Worm (Caenorhabditis elegans) whole organism, L4 larva: ENCODE measurements around the gene best-1.

Experiments
- D1046.2 ChIP-seq: fragments of 200-800 bp; sonication (Bioruptor generic); IDR thresholded peaks from 2 replicates; pipeline ENCODE4 v1.3.6; 2022; ENCODE audit warnings: missing genetic modification characterization, missing compliant biosample characterization
- F10B5.3 ChIP-seq: sonication (generic microtip); optimal IDR thresholded peaks from 2 replicates; lab custom pipeline; 2016; ENCODE audit warnings: mild to moderate bottlenecking, missing genetic modification characterization, missing compliant biosample characterization
- F26F4.8 ChIP-seq: fragments of 200-800 bp; sonication (Bioruptor generic); conservative IDR thresholded peaks from 2 replicates; pipeline ENCODE4 v1.3.6; 2022; ENCODE audit warnings: missing genetic modification characterization, missing compliant biosample characterization
- Y48G9A.11 ChIP-seq: fragments of 200-800 bp; sonication (Bioruptor generic); IDR thresholded peaks from 2 replicates; pipeline ENCODE4 v1.3.6; 2022; ENCODE audit warnings: missing genetic modification reagents, missing genetic modification characterization, missing compliant biosample characterization
- ZK337.2 ChIP-seq: fragments of 200-800 bp; sonication (Bioruptor generic); IDR thresholded peaks from 2 replicates; pipeline ENCODE4 v1.3.6; 2022; ENCODE audit warnings: missing genetic modification reagents, missing genetic modification characterization, missing compliant biosample characterization
- aha-1 ChIP-seq: fragments of 150-350 bp; peaks from one replicate; lab custom pipeline; 2014; ENCODE audit warnings: missing biosample characterization, missing genetic modification characterization
- ama-1 ChIP-seq: fragments of 150-350 bp; optimal IDR thresholded peaks from 2 replicates; lab custom pipeline; 2014; ENCODE audit warnings: inconsistent platforms, mixed read lengths
- attf-4 ChIP-seq: sonication (generic microtip); optimal IDR thresholded peaks from 3 replicates; lab custom pipeline; 2017; ENCODE audit warnings: missing biosample characterization, missing genetic modification characterization
- ceh-20 ChIP-seq: fragments of 200-800 bp; sonication (Bioruptor generic); IDR thresholded peaks from 2 replicates; pipeline ENCODE4 v1.3.6; 2022; ENCODE audit warnings: missing genetic modification reagents, missing genetic modification characterization, missing compliant biosample characterization
- ceh-44 ChIP-seq: fragments of 200-800 bp; sonication (Bioruptor generic); IDR thresholded peaks from 2 replicates; pipeline ENCODE4 v1.3.6; 2022; ENCODE audit warnings: missing genetic modification reagents, missing genetic modification characterization, missing compliant biosample characterization
- cey-2 ChIP-seq: sonication (generic microtip); optimal IDR thresholded peaks from 3 replicates; lab custom pipeline; 2017; ENCODE audit warnings: missing genetic modification characterization, mild to moderate bottlenecking, missing compliant biosample characterization, antibody characterized with exemption, borderline replicate concordance; ENCODE audit not compliant: insufficient read depth
- ctbp-1 ChIP-seq: fragments of 200-800 bp; sonication (Bioruptor generic); IDR thresholded peaks from 2 replicates; pipeline ENCODE4 v1.3.6; 2022; ENCODE audit warnings: missing genetic modification reagents, missing genetic modification characterization, missing compliant biosample characterization
- daf-8 ChIP-seq: fragments of 200-800 bp; sonication (Bioruptor generic); IDR thresholded peaks from 2 replicates; pipeline ENCODE4 v1.3.6; 2022; ENCODE audit warnings: missing genetic modification characterization, missing compliant biosample characterization
- dmd-6 ChIP-seq: fragments of 200-800 bp; sonication (Bioruptor generic); IDR thresholded peaks from 2 replicates; pipeline ENCODE4 v1.3.6; 2022; ENCODE audit warnings: missing genetic modification reagents, missing genetic modification characterization, missing compliant biosample characterization
- dmd-8 ChIP-seq: fragments of 200-800 bp; sonication (Bioruptor generic); IDR thresholded peaks from 2 replicates; pipeline ENCODE4 v1.3.6; 2022; ENCODE audit warnings: missing genetic modification characterization, missing compliant biosample characterization
- dmd-9 ChIP-seq: fragments of 200-800 bp; sonication (Bioruptor generic); IDR thresholded peaks from 2 replicates; pipeline ENCODE4 v1.3.6; 2022; ENCODE audit warnings: missing genetic modification reagents, missing genetic modification characterization, missing compliant biosample characterization
- dpl-1 ChIP-seq: fragments of 150-350 bp; optimal IDR thresholded peaks from 2 replicates; lab custom pipeline; 2014; ENCODE audit warnings: missing biosample characterization, missing genetic modification reagents, missing genetic modification characterization
- dve-1 ChIP-seq: sonication (generic microtip); optimal IDR thresholded peaks from 2 replicates; lab custom pipeline; 2017; ENCODE audit warnings: antibody characterized with exemption, mild to moderate bottlenecking, missing genetic modification characterization, missing compliant biosample characterization; ENCODE audit not compliant: insufficient read depth
- egl-43 ChIP-seq: fragments of 200-800 bp; sonication (Bioruptor generic); IDR thresholded peaks from 2 replicates; pipeline ENCODE4 v1.3.6; 2022; ENCODE audit warnings: missing genetic modification reagents, missing genetic modification characterization, missing compliant biosample characterization
- fkh-10 ChIP-seq: fragments of 150-350 bp; optimal IDR thresholded peaks from 2 replicates; lab custom pipeline; 2014; ENCODE audit warnings: missing biosample characterization, missing genetic modification reagents, missing genetic modification characterization
- hif-1 ChIP-seq, 2 experiments: sonication (generic microtip); optimal IDR thresholded peaks; 2 replicates each; lab custom pipeline; 2016 to 2017; ENCODE audit warnings: missing compliant biosample characterization in 2 of 2, missing genetic modification characterization in 2 of 2, missing genetic modification reagents in 2 of 2, missing genotype in 2 of 2, mild to moderate bottlenecking in 1 of 2
- hlh-11 ChIP-seq: fragments of 200-800 bp; sonication (Bioruptor generic); optimal IDR thresholded peaks from 2 replicates; lab custom pipeline; 2018; ENCODE audit warnings: mild to moderate bottlenecking, missing genetic modification characterization, missing compliant biosample characterization
- hlh-30 ChIP-seq: sonication (generic microtip); optimal IDR thresholded peaks from 2 replicates; lab custom pipeline; 2017; ENCODE audit warnings: antibody characterized with exemption, mild to moderate bottlenecking, missing genetic modification characterization, missing compliant biosample characterization; ENCODE audit not compliant: insufficient read depth
- madf-5 ChIP-seq, 2 experiments: fragments of 200-800 bp; sonication (Bioruptor generic); IDR thresholded peaks; 2 replicates each; pipeline ENCODE4 v1.3.6; 2022; ENCODE audit warnings: missing compliant biosample characterization in 2 of 2, missing genetic modification characterization in 2 of 2
- madf-9 ChIP-seq: fragments of 200-800 bp; sonication (Bioruptor generic); conservative IDR thresholded peaks from 2 replicates; pipeline ENCODE4 v1.3.6; 2022; ENCODE audit warnings: missing genetic modification reagents, missing genetic modification characterization, missing compliant biosample characterization
- mdl-1 ChIP-seq, 2 experiments: fragments of 150-350 bp in 1 of 2; sonication (generic microtip) in 1 of 2; optimal IDR thresholded peaks; 2 replicates each; lab custom pipeline; 2014 to 2017; ENCODE audit warnings: missing biosample characterization in 2 of 2, missing genetic modification characterization in 2 of 2
- mes-2 ChIP-seq: sonication (generic microtip); optimal IDR thresholded peaks from 2 replicates; lab custom pipeline; 2016; ENCODE audit warnings: missing genotype, mild to moderate bottlenecking, missing genetic modification characterization, missing compliant biosample characterization; ENCODE audit not compliant: poor library complexity, severe bottlenecking
- mxl-3 ChIP-seq: fragments of 200-800 bp; sonication (Bioruptor generic); optimal IDR thresholded peaks from 2 replicates; lab custom pipeline; 2018; ENCODE audit warnings: mild to moderate bottlenecking, missing genetic modification characterization, missing compliant biosample characterization
- nhr-11 ChIP-seq: fragments of 150-350 bp; optimal IDR thresholded peaks from 2 replicates; lab custom pipeline; 2014; ENCODE audit warnings: missing biosample characterization, missing genetic modification characterization
- nhr-111 ChIP-seq: fragments of 200-800 bp; sonication (Bioruptor generic); optimal IDR thresholded peaks from 2 replicates; lab custom pipeline; 2018; ENCODE audit warnings: mild to moderate bottlenecking, missing genetic modification characterization, missing compliant biosample characterization
- nhr-237 ChIP-seq: sonication (generic microtip); optimal IDR thresholded peaks from 2 replicates; lab custom pipeline; 2017; ENCODE audit warnings: missing biosample characterization, missing genetic modification characterization
- nhr-25 ChIP-seq: sonication (generic microtip); optimal IDR thresholded peaks from 2 replicates; lab custom pipeline; 2017; ENCODE audit warnings: missing genetic modification characterization, mild to moderate bottlenecking, missing compliant biosample characterization, antibody characterized with exemption, moderate library complexity, borderline replicate concordance; ENCODE audit not compliant: insufficient read depth
- nhr-28 ChIP-seq: fragments of 150-350 bp; optimal IDR thresholded peaks from 2 replicates; lab custom pipeline; 2014; ENCODE audit warnings: missing biosample characterization, missing genetic modification characterization
- nhr-6 ChIP-seq: fragments of 150-350 bp; optimal IDR thresholded peaks from 2 replicates; lab custom pipeline; 2014; ENCODE audit warnings: missing biosample characterization, missing genetic modification characterization
- nhr-76 ChIP-seq: fragments of 150-350 bp; optimal IDR thresholded peaks from 2 replicates; lab custom pipeline; 2014; ENCODE audit warnings: missing biosample characterization, missing genetic modification characterization
- saeg-2 ChIP-seq: fragments of 200-800 bp; sonication (Bioruptor generic); IDR thresholded peaks from 2 replicates; pipeline ENCODE4 v1.3.6; 2022; ENCODE audit warnings: missing genetic modification reagents, missing genetic modification characterization, missing compliant biosample characterization
- set-16 ChIP-seq: fragments of 200-800 bp; sonication (Bioruptor generic); IDR thresholded peaks from 2 replicates; pipeline ENCODE4 v1.3.6; 2022; ENCODE audit warnings: missing genetic modification reagents, missing genetic modification characterization, missing compliant biosample characterization
- spr-1 ChIP-seq: sonication (generic microtip); optimal IDR thresholded peaks from 2 replicates; lab custom pipeline; 2016; ENCODE audit warnings: mild to moderate bottlenecking, missing genetic modification characterization, missing compliant biosample characterization
- spr-3 ChIP-seq: fragments of 200-800 bp; sonication (Bioruptor generic); optimal IDR thresholded peaks from 2 replicates; lab custom pipeline; 2018; ENCODE audit warnings: mild to moderate bottlenecking, missing genetic modification characterization, missing compliant biosample characterization
- unc-130 ChIP-seq: sonication (generic microtip); optimal IDR thresholded peaks from 2 replicates; lab custom pipeline; 2016; ENCODE audit warnings: missing genetic modification reagents, missing genetic modification characterization, missing compliant biosample characterization
- unc-39 ChIP-seq: sonication (generic microtip); optimal IDR thresholded peaks from 2 replicates; lab custom pipeline; 2017; ENCODE audit warnings: missing biosample characterization, missing genetic modification characterization
- unc-62 ChIP-seq, 3 experiments: fragments of 150-350 bp in 1 of 3; sonication (generic microtip); optimal IDR thresholded peaks in 2 of 3; peaks in 1 of 3; 1 replicate in 1 of 3; 2 replicates in 2 of 3; lab custom pipeline; 2014 to 2017; ENCODE audit warnings: missing biosample characterization in 3 of 3, missing genetic modification characterization in 3 of 3, missing genetic modification reagents in 3 of 3, missing genotype in 1 of 3
- ztf-11 ChIP-seq: fragments of 150-350 bp; optimal IDR thresholded peaks from 2 replicates; lab custom pipeline; 2014; ENCODE audit warnings: missing biosample characterization, missing genetic modification characterization

best-1 gene

DNA sequence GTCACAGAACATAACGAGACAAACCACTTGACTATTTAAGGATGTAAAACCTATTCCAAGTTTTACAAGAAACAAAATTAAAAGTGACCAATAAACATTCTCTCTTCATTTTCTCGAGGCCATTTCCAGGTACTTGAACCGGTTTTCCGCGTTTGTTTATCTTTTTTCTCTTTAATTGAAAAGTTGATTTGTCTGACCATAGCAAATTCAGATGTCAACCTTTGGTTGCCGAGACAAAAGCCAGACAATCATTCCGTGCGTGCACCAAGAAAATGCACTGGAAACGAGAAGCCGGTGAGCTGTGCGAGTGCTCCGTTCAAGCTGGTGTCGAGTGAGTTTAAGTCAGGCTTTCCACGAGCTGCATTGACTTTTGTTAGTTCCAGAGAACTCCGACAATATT lies 27.5 kb downstream of the best-1 start:
- TF ChIP-seq egl-43 (GFP tag; lab: Robert Waterston, UW) (0 out of 2 replicates have a peak, but pooled peaks have one; percentile 40), hlh-11 (tag; lab: Kevin White, UChicago) (no peak), spr-1 (tag; lab: Kevin White, UChicago) (no peak), ama-1 (lab: Kevin White, UChicago) (peak; percentile 39), D1046.2 (GFP tag; lab: Robert Waterston, UW) (0 out of 2 replicates have a peak, but pooled peaks have one; percentile 17), ztf-11 (tag; lab: Kevin White, UChicago) (no peak), ctbp-1 (GFP tag; lab: Robert Waterston, UW) (0 out of 2 replicates have a peak, but pooled peaks have one; percentile 31), nhr-25 (tag; lab: Kevin White, UChicago) (no peak), nhr-237 (no peak), nhr-76 (tag; lab: Kevin White, UChicago) (no peak), aha-1 (no peak), daf-8 (GFP tag; lab: Robert Waterston, UW) (no peak), Y48G9A.11 (no peak), ceh-20 (GFP tag; lab: Robert Waterston, UW) (0 out of 2 replicates have a peak, but pooled peaks have one; percentile 21), unc-62 (GFP tag; optimal IDR thresholded peaks at IDR 0.05 in 1 of 2; lab: Kevin White, UChicago) (peak in 1 of 2 experiments; percentile 98), unc-62 (tag; optimal IDR thresholded peaks at IDR 0.05; lab: Kevin White, UChicago) (no peak)

DNA sequence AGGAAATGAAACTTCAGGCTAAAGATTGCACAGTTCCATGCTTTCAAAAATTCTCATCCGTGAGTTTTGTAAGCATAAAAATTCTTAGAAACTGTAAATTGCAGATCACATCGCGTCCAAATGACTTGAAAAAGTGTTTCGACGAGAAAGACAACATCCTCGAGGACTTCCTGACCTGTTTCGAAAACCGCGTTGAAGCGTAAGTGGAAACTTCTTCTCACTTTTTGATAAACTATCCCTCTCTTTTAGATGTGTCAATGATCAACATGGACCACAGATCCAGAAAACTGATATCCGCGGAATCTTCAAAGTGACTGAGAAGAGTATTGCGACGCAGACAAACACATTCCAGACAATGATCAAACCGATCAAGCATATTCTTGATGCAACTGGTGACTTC lies 28.7 kb downstream of the best-1 start:
- TF ChIP-seq dpl-1 (GFP tag; lab: Kevin White, UChicago) (no peak), nhr-25 (tag; lab: Kevin White, UChicago) (peak; percentile 8), unc-62 (GFP tag; optimal IDR thresholded peaks at IDR 0.05 in 1 of 2; lab: Kevin White, UChicago) (peak in 1 of 2 experiments; percentile 94), unc-62 (tag; optimal IDR thresholded peaks at IDR 0.05; lab: Kevin White, UChicago) (no peak), aha-1 (peak; percentile 9)

DNA sequence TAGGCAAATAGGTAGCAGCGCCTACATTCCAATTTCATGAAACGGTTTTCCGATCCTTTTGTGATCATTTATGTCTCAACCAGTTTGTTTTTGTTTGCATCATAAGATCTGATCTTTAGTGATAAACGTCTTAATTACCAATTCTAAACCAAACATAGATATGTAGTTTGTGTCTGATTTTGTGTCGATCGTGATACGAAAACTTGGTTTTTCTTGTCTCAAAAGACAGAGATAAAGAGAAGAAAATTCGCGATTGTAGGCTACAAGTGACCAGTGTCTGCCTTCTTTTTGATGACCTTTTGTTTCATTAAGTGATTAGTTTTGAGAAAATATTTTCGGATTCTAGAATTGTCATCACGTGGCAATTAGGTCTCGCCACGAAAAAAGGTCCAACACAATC lies 29.4 kb downstream of the best-1 start:
- TF ChIP-seq unc-130 (GFP tag; lab: Kevin White, UChicago) = no peak
- TF ChIP-seq hlh-11 (tag; lab: Kevin White, UChicago) = peak; percentile 20
- TF ChIP-seq mes-2 (tag; lab: Kevin White, UChicago) = no peak
- no peak for TF ChIP-seq cey-2 (tag; lab: Kevin White, UChicago)
- peak; percentile 92 for TF ChIP-seq nhr-28 (tag; lab: Kevin White, UChicago)
- TF ChIP-seq F10B5.3 = no peak
- TF ChIP-seq nhr-11 (tag; lab: Kevin White, UChicago) = peak; percentile 89
- TF ChIP-seq ZK337.2 (GFP tag; lab: Robert Waterston, UW) = no peak
- TF ChIP-seq attf-4 (tag; lab: Kevin White, UChicago) = no peak
- TF ChIP-seq nhr-6 (tag; lab: Kevin White, UChicago) = no peak
- TF ChIP-seq set-16 (GFP tag; lab: Robert Waterston, UW) = no peak
- no peak for TF ChIP-seq nhr-111 (GFP tag; lab: Kevin White, UChicago)
- TF ChIP-seq F26F4.8 (GFP tag; lab: Robert Waterston, UW) = no peak
- no peak for TF ChIP-seq madf-9 (GFP tag; lab: Robert Waterston, UW)
- TF ChIP-seq mxl-3 = no peak
- peak in 1 of 2 experiments; percentile 5 for TF ChIP-seq mdl-1 (tag; optimal IDR thresholded peaks at IDR 0.05; lab: Kevin White, UChicago)
- no peak for TF ChIP-seq dmd-9 (GFP tag; lab: Robert Waterston, UW)

DNA sequence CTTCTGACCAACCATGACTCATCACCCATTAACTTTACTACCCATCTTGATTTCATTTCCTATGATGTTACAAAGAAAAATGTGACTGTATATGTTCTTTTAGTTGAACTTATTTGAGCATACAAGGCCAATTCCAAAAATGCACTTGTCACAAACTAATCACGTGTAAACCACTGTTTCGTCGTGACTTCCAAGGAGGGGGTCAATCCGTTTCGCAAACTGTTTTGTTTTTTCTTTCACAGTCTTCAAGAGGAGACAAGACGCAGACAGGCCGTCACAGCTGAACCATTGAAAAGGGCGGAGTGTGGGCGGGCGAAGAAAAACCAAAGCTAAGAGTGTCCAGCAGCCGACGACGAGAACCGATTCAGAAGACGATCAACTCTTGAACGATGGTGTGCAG lies 30.5 kb downstream of the best-1 start, which contains the start of gene C39E9.8:
TSS of gene C39E9.8 (plus strand) at position 328 of the 400 bp plus-strand sequence.
- TF ChIP-seq dmd-6 (GFP tag; lab: Robert Waterston, UW) = no peak
- TF ChIP-seq madf-5 (GFP tag; IDR thresholded peaks at IDR 0.05; lab: Robert Waterston, UW) = no peak
- peak; percentile 76 for TF ChIP-seq nhr-28 (tag; lab: Kevin White, UChicago)
- no peak for TF ChIP-seq spr-1 (tag; lab: Kevin White, UChicago)
- no peak for TF ChIP-seq fkh-10
- peak in 1 of 2 experiments; percentile 28 for TF ChIP-seq mdl-1 (tag; optimal IDR thresholded peaks at IDR 0.05; lab: Kevin White, UChicago)
- no peak for TF ChIP-seq ceh-44 (GFP tag; lab: Robert Waterston, UW)
- no peak for TF ChIP-seq F26F4.8 (GFP tag; lab: Robert Waterston, UW)
- peak; percentile 21 for TF ChIP-seq dve-1 (tag; lab: Kevin White, UChicago)
- no peak for TF ChIP-seq hif-1 (tag; optimal IDR thresholded peaks at IDR 0.05; lab: Kevin White, UChicago)
- no peak for TF ChIP-seq spr-3 (GFP tag; lab: Kevin White, UChicago)
- TF ChIP-seq cey-2 (tag; lab: Kevin White, UChicago) = peak; percentile 80
- TF ChIP-seq unc-39 (tag; lab: Kevin White, UChicago) = no peak
- TF ChIP-seq mxl-3 = peak; percentile 60
- TF ChIP-seq saeg-2 (GFP tag; lab: Robert Waterston, UW) = no peak
- TF ChIP-seq hlh-30 (tag; lab: Kevin White, UChicago) = peak; percentile 55
- no peak for TF ChIP-seq nhr-237
- TF ChIP-seq hlh-11 (tag; lab: Kevin White, UChicago) = peak; percentile 67
- TF ChIP-seq dmd-8 (GFP tag; lab: Robert Waterston, UW) = no peak
